Fruit fly (Drosophila melanogaster): ENCODE data around the gene CG43102.

DNA sequence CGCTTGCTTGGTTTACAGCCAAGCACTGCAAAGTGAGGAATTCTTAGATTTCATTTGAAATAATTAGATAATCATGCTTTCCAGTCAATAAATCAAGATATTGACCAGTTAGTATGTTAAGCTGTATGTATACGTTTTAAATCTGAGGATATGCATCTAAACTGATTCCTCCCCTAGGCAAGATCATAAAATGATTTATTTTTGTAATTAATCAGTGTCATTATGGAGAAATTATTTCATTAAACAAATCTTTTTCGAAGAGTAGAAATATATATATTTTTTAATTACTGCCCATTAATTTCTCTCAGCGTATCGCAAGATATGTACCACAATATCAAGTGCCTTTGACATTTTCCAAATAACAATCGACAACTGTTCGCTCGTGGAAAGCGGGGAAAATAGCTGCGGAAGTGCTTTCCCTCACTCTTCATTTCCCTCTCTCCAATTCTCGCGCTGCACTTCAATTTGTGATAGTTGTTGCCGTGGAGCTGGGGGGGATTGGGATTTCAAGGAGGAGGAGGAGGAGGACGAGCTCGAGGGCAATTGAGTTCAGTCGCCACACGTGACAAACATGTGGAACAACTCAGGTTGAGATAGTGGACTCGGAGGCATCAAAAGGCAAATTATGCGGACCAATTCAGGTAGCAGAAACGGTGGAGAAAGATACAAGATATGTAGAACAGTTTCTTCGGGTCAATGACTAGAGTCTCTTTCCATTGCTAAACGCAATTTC, 20.1 kb upstream of the CG43102 start:
- TF ChIP-seq CG32264 (GFP tag; optimal IDR thresholded peaks at IDR 0.05) (no peak), Myc (optimal IDR thresholded peaks at IDR 0.05) (no peak), dmrt93B (GFP tag; optimal IDR thresholded peaks at IDR 0.05) (no peak), ey (GFP tag; optimal IDR thresholded peaks at IDR 0.05) (no peak), OdsH (GFP tag; optimal IDR thresholded peaks at IDR 0.05) (no peak), rgr (GFP tag; optimal IDR thresholded peaks at IDR 0.05) (no peak), usp (GFP tag; optimal IDR thresholded peaks at IDR 0.05) (no peak), Sp1 (GFP tag; optimal IDR thresholded peaks at IDR 0.05) (no peak), Hr78 (GFP tag; optimal IDR thresholded peaks at IDR 0.05) (no peak), psq (GFP tag; optimal IDR thresholded peaks at IDR 0.05) (no peak)

All from whole organism, wandering third instar larva.